Worm (Caenorhabditis elegans) whole organism, early embryonic: ENCODE results near the gene gpn-1.

ENCODE experiments used
- B0310.2 ChIP-seq: sonication (generic microtip); optimal IDR thresholded peaks from 2 replicates; lab custom pipeline; 2016; ENCODE audit warnings: mild to moderate bottlenecking, missing genetic modification characterization, missing compliant biosample characterization
- ama-1 ChIP-seq: fragments of 150-350 bp; optimal IDR thresholded peaks from 2 replicates; lab custom pipeline; 2014
- ceh-36 ChIP-seq: sonication (generic microtip); optimal IDR thresholded peaks from 2 replicates; lab custom pipeline; 2016; ENCODE audit warnings: missing genetic modification characterization, inconsistent platforms, missing compliant biosample characterization
- flt-1 ChIP-seq: fragments of 200-800 bp; sonication (Bioruptor generic); IDR thresholded peaks from 2 replicates; pipeline ENCODE4 v1.3.6; 2022; ENCODE audit warnings: missing genetic modification characterization, missing compliant biosample characterization
- hmg-4 ChIP-seq: fragments of 200-800 bp; sonication (Bioruptor generic); optimal IDR thresholded peaks from 2 replicates; lab custom pipeline; 2018; ENCODE audit warnings: mild to moderate bottlenecking, missing genetic modification characterization, missing compliant biosample characterization
- hnd-1 ChIP-seq: sonication (generic microtip); optimal IDR thresholded peaks from 2 replicates; lab custom pipeline; 2016; ENCODE audit warnings: missing genetic modification characterization, missing compliant biosample characterization
- pes-1 ChIP-seq: fragments of 200-800 bp; sonication (Bioruptor generic); IDR thresholded peaks from 2 replicates; pipeline ENCODE4 v1.3.6; 2022; ENCODE audit warnings: missing genetic modification reagents, missing genetic modification characterization, missing compliant biosample characterization
- scrt-1 ChIP-seq: fragments of 200-800 bp; sonication (Bioruptor generic); IDR thresholded peaks from 2 replicates; pipeline ENCODE4 v1.3.6; 2022; ENCODE audit warnings: missing genetic modification characterization, missing compliant biosample characterization
- sea-1 ChIP-seq: fragments of 200-800 bp; sonication (Bioruptor generic); conservative IDR thresholded peaks from 2 replicates; pipeline ENCODE4 v1.3.6; 2022; ENCODE audit warnings: missing genetic modification characterization, missing compliant biosample characterization
- tbx-11 ChIP-seq: fragments of 200-800 bp; sonication (Bioruptor generic); IDR thresholded peaks from 2 replicates; pipeline ENCODE4 v1.3.6; 2022; ENCODE audit warnings: missing genetic modification characterization, missing compliant biosample characterization
- tbx-37 ChIP-seq: fragments of 200-800 bp; sonication (Bioruptor generic); conservative IDR thresholded peaks from 2 replicates; pipeline ENCODE4 v1.3.6; 2022; ENCODE audit warnings: missing genetic modification reagents, missing genetic modification characterization, missing compliant biosample characterization

DNA sequence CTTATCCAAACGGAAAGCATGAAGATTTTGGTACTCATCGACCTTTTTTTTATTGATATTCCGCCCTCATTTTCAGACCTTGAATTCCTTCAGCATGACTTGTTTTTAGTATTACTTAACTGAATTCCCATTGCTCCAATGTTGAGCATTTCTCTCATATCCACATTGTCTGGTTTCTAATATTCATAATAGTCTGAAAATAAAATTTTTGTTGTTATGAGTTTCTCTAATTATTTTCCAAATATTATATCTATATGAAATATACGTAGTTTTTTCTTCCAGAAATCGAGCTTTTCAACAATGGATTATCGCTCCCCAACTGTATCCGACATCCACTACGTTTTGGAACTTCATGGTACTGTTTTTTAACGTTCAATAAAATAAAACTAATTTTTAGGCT lies 38.9 kb upstream of the gpn-1 start, which contains the start of gene H08J19.1:
- TF ChIP-seq tbx-11 (GFP tag; lab: Robert Waterston, UW) = no peak
- no peak for TF ChIP-seq pes-1
- no peak for TF ChIP-seq flt-1 (GFP tag; lab: Robert Waterston, UW)
- TF ChIP-seq scrt-1 (GFP tag; lab: Robert Waterston, UW) = no peak
- no peak for TF ChIP-seq ama-1
- no peak for TF ChIP-seq B0310.2 (tag; lab: Kevin White, UChicago)
- TF ChIP-seq ceh-36 (tag; lab: Kevin White, UChicago) = no peak
- TF ChIP-seq tbx-37 = no peak
- no peak for TF ChIP-seq hnd-1
- TF ChIP-seq sea-1 = no peak
- no peak for TF ChIP-seq hmg-4 (GFP tag; lab: Kevin White, UChicago)
